Fruit fly (Drosophila melanogaster) whole organism, wandering third instar larva: ENCODE data around the gene CG15414.

ENCODE experiments used
- Abd-B ChIP-seq: fragments of >200 bp; optimal IDR thresholded peaks from 2 replicates; lab custom pipeline; 2017; ENCODE audit warnings: missing biosample characterization, missing genetic modification characterization
- CG9705 ChIP-seq: fragments of 200-800 bp; sonication (Bioruptor generic); optimal IDR thresholded peaks from 2 replicates; lab custom pipeline; 2018; ENCODE audit warnings: missing biosample characterization, mild to moderate bottlenecking, missing genetic modification characterization
- CrebA ChIP-seq: fragments of 200-800 bp; sonication (Bioruptor generic); optimal IDR thresholded peaks from 2 replicates; lab custom pipeline; 2016; ENCODE audit warnings: missing biosample characterization, mild to moderate bottlenecking, missing genetic modification characterization, borderline replicate concordance
- Dfd ChIP-seq: fragments of >200 bp; optimal IDR thresholded peaks from 2 replicates; lab custom pipeline; 2017; ENCODE audit warnings: missing biosample characterization, missing genetic modification characterization
- Dif ChIP-seq: fragments of 200-275, 200-300 bp; sonication (Bioruptor generic); optimal IDR thresholded peaks from 2 replicates; lab custom pipeline; 2018; ENCODE audit warnings: missing biosample characterization, missing genetic modification characterization; ENCODE audit not compliant: partially characterized antibody
- GATAd ChIP-seq: sonication (Bioruptor generic); optimal IDR thresholded peaks from 2 replicates; lab custom pipeline; 2016; ENCODE audit warnings: missing biosample characterization, missing genetic modification characterization
- HLH106 ChIP-seq: fragments of 200-800 bp; optimal IDR thresholded peaks from 3 replicates; lab custom pipeline; 2019; ENCODE audit warnings: missing biosample characterization, mild to moderate bottlenecking, missing genetic modification characterization, moderate library complexity
- Hnf4 ChIP-seq: fragments of 200-800 bp; sonication (Bioruptor generic); optimal IDR thresholded peaks from 2 replicates; lab custom pipeline; 2016; ENCODE audit warnings: missing biosample characterization, mild to moderate bottlenecking, missing genetic modification characterization
- Hr78 ChIP-seq: fragments of >200 bp; optimal IDR thresholded peaks from 2 replicates; lab custom pipeline; 2017; ENCODE audit warnings: missing biosample characterization, missing genetic modification characterization
- Hr83 ChIP-seq: fragments of 200-300 bp; sonication (Bioruptor generic); optimal IDR thresholded peaks from 2 replicates; lab custom pipeline; 2016; ENCODE audit warnings: missing biosample characterization, mild to moderate bottlenecking, missing genetic modification characterization, moderate library complexity; ENCODE audit not compliant: poor library complexity, severe bottlenecking
- Jra ChIP-seq: sonication (Bioruptor generic); optimal IDR thresholded peaks from 2 replicates; lab custom pipeline; 2016; ENCODE audit warnings: missing biosample characterization, missing genetic modification characterization
- Mio ChIP-seq: sonication (Bioruptor generic); optimal IDR thresholded peaks from 2 replicates; lab custom pipeline; 2016; ENCODE audit warnings: missing biosample characterization, missing genetic modification characterization
- Myc ChIP-seq: fragments of >200 bp; optimal IDR thresholded peaks from 2 replicates; lab custom pipeline; 2017
- OdsH ChIP-seq: fragments of 200-800 bp; sonication (Bioruptor generic); optimal IDR thresholded peaks from 2 replicates; lab custom pipeline; 2016; ENCODE audit warnings: missing biosample characterization, mild to moderate bottlenecking, missing genetic modification characterization
- Rel ChIP-seq, 2 experiments: fragments of 200-800 bp; sonication (Bioruptor generic) in 1 of 2; optimal IDR thresholded peaks; 2 replicates in 1 of 2; 3 replicates in 1 of 2; lab custom pipeline; 2016 to 2019; ENCODE audit warnings: mild to moderate bottlenecking in 2 of 2, missing biosample characterization in 2 of 2, missing genetic modification characterization in 2 of 2, moderate library complexity in 1 of 2
- Sp1 ChIP-seq: fragments of 200-800 bp; sonication (Bioruptor generic); optimal IDR thresholded peaks from 3 replicates; lab custom pipeline; 2019; ENCODE audit warnings: missing biosample characterization, mild to moderate bottlenecking, missing genetic modification characterization, moderate library complexity
- Vsx2 ChIP-seq: fragments of 200-300, 225-300 bp; sonication (Bioruptor generic); optimal IDR thresholded peaks from 2 replicates; lab custom pipeline; 2018; ENCODE audit warnings: missing biosample characterization, missing genetic modification characterization; ENCODE audit not compliant: partially characterized antibody
- br ChIP-seq: fragments of 200-800 bp; sonication (Bioruptor generic); optimal IDR thresholded peaks from 2 replicates; lab custom pipeline; 2016; ENCODE audit warnings: missing biosample characterization, missing genetic modification characterization
- brk ChIP-seq: fragments of 200-800 bp; sonication (Bioruptor generic); optimal IDR thresholded peaks from 2 replicates; lab custom pipeline; 2016; ENCODE audit warnings: missing biosample characterization, mild to moderate bottlenecking, missing genetic modification characterization
- dl ChIP-seq, 2 experiments: fragments of 175-275, 200-275 bp in 1 of 2; fragments of 200-275 bp in 1 of 2; sonication (Bioruptor generic); optimal IDR thresholded peaks; lab custom pipeline; 2018; ENCODE audit warnings: mild to moderate bottlenecking in 2 of 2, missing biosample characterization in 2 of 2, missing genetic modification characterization in 2 of 2, moderate library complexity in 2 of 2; ENCODE audit not compliant: partially characterized antibody in 2 of 2, insufficient read depth in 1 of 2
- dmrt93B ChIP-seq: fragments of 200-800 bp; sonication (Bioruptor generic); optimal IDR thresholded peaks from 2 replicates; lab custom pipeline; 2018; ENCODE audit warnings: missing biosample characterization, mild to moderate bottlenecking, missing genetic modification characterization
- dsf ChIP-seq: sonication (Bioruptor generic); optimal IDR thresholded peaks from 2 replicates; lab custom pipeline; 2016; ENCODE audit warnings: missing biosample characterization, missing genetic modification characterization, borderline replicate concordance
- ey ChIP-seq: fragments of 200-800 bp; sonication (Bioruptor generic); optimal IDR thresholded peaks from 2 replicates; lab custom pipeline; 2016; ENCODE audit warnings: missing biosample characterization, missing genetic modification characterization
- foxo ChIP-seq, 2 experiments: fragments of 200-800 bp; sonication (Bioruptor generic); optimal IDR thresholded peaks; 2 replicates in 1 of 2; 3 replicates in 1 of 2; lab custom pipeline; 2016 to 2017; ENCODE audit warnings: missing biosample characterization in 2 of 2, missing genetic modification characterization in 2 of 2
- fru ChIP-seq: fragments of 200-800 bp; sonication (Bioruptor generic); optimal IDR thresholded peaks from 3 replicates; lab custom pipeline; 2016; ENCODE audit warnings: missing biosample characterization, mild to moderate bottlenecking, missing genetic modification characterization
- h ChIP-seq: fragments of 200-800 bp; sonication (Bioruptor generic); optimal IDR thresholded peaks from 3 replicates; lab custom pipeline; 2016; ENCODE audit warnings: missing biosample characterization, mild to moderate bottlenecking, missing genetic modification characterization
- jim ChIP-seq: fragments of 175-275, 200-325 bp; sonication (Bioruptor generic); optimal IDR thresholded peaks from 2 replicates; lab custom pipeline; 2016; ENCODE audit warnings: missing biosample characterization, mild to moderate bottlenecking, missing genetic modification characterization
- lola ChIP-seq: fragments of >200 bp; optimal IDR thresholded peaks from 2 replicates; lab custom pipeline; 2017; ENCODE audit warnings: missing biosample characterization, missing genetic modification characterization
- pan ChIP-seq: fragments of >200 bp; optimal IDR thresholded peaks from 2 replicates; lab custom pipeline; 2017
- psq ChIP-seq: fragments of 200-800 bp; sonication (Bioruptor generic); optimal IDR thresholded peaks from 3 replicates; lab custom pipeline; 2017; ENCODE audit warnings: missing biosample characterization, mild to moderate bottlenecking, missing genetic modification characterization, moderate library complexity
- sage ChIP-seq: fragments of 200-800 bp; sonication (Bioruptor generic); optimal IDR thresholded peaks from 2 replicates; lab custom pipeline; 2016; ENCODE audit warnings: missing biosample characterization, mild to moderate bottlenecking, missing genetic modification characterization
- sv ChIP-seq: fragments of 200-800 bp; sonication (Bioruptor generic); optimal IDR thresholded peaks from 3 replicates; lab custom pipeline; 2016; ENCODE audit warnings: missing biosample characterization, missing genetic modification characterization
- tai ChIP-seq: sonication (Bioruptor generic); optimal IDR thresholded peaks from 2 replicates; lab custom pipeline; 2016; ENCODE audit warnings: missing biosample characterization, missing genetic modification characterization
- usp ChIP-seq: fragments of >200 bp; optimal IDR thresholded peaks from 2 replicates; lab custom pipeline; 2017; ENCODE audit warnings: missing biosample characterization, missing genetic modification characterization
- woc ChIP-seq: sonication (Bioruptor generic); optimal IDR thresholded peaks from 2 replicates; lab custom pipeline; 2016; ENCODE audit warnings: missing biosample characterization, mild to moderate bottlenecking, missing genetic modification characterization

The CG15414 gene

DNA sequence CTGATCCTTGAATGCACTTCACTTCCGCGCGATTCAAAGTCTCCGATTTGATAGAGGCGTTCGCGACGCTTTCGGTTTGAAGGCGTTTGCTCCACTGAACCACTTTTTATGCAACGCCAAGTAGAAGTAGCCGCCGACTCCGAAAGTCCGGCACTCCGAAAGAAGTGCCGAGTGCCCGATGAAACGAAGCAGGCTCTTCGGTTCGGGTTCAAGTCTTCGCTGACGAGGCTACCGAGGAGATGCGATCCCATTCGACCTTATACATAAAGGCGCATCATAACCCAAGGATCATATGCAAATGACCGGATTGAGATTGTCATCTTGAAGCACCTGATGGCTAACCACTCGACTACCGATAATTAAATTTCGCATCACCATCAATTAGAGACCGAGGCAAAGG lies at the start of gene CG15414:
Gene CG15414, minus strand, starts transcription at position 101 of the 400 bp plus-strand sequence.
- no peak for TF ChIP-seq brk (GFP tag; lab: Kevin White, UChicago)
- no peak for TF ChIP-seq Jra
- no peak for TF ChIP-seq Myc (lab: Kevin White, UChicago)
- no peak for TF ChIP-seq ey (GFP tag; lab: Kevin White, UChicago)

DNA sequence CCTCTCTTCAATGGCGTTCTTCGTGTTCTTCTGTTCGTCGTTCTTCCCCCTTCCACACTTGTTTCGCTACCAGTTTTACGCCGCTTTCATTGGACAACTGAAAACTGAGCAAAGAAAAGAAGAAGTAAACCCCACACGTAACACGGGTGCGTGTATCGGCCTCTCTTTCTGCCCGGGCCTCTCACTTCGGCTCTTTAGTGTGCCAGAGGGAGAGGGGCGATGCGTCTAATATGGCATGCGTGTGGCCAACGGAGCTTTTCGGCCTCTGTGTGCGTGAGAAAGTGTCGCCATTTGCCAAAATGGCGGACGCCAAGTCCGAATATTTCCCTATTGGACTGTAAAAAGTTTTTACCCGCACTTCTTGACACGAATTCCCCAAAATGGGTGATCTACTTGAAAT lies 49.1 kb upstream of the CG15414 start:
- TF ChIP-seq Rel (GFP tag; optimal IDR thresholded peaks at IDR 0.05; lab: Kevin White, UChicago), result no peak
- peak; percentile 11 for TF ChIP-seq Rel (tag; optimal IDR thresholded peaks at IDR 0.05; lab: Kevin White, UChicago)
- TF ChIP-seq br (GFP tag; lab: Kevin White, UChicago), result no peak
- no peak for TF ChIP-seq woc (GFP tag; lab: Kevin White, UChicago)
- TF ChIP-seq Dif (GFP tag; lab: Kevin White, UChicago), result peak; percentile 43
- peak; percentile 39 for TF ChIP-seq psq (GFP tag; lab: Kevin White, UChicago)
- TF ChIP-seq Vsx2 (GFP tag; lab: Kevin White, UChicago), result peak; percentile 23

DNA sequence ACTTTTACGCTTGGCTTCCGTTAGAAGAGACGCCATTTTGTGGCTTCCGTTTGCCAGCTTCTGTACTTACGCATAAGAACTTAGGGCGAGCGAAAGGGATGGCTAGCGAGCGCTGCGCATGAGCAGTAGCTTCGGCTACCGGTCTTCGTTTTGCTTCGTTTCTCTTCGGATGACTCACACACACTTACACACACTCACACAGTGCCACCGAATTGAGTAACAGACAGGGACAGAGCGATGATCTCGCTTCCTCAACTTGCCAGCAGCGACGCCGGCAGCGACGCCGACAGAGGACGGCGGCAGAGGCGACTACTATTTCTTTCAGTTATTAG lies 48.5 kb upstream of the CG15414 start:
- TF ChIP-seq Myc (lab: Kevin White, UChicago), result no peak
- TF ChIP-seq CG9705, result no peak
- TF ChIP-seq lola (GFP tag; lab: Kevin White, UChicago), result no peak
- no peak for TF ChIP-seq woc (GFP tag; lab: Kevin White, UChicago)
- TF ChIP-seq fru (GFP tag; lab: Kevin White, UChicago), result no peak

DNA sequence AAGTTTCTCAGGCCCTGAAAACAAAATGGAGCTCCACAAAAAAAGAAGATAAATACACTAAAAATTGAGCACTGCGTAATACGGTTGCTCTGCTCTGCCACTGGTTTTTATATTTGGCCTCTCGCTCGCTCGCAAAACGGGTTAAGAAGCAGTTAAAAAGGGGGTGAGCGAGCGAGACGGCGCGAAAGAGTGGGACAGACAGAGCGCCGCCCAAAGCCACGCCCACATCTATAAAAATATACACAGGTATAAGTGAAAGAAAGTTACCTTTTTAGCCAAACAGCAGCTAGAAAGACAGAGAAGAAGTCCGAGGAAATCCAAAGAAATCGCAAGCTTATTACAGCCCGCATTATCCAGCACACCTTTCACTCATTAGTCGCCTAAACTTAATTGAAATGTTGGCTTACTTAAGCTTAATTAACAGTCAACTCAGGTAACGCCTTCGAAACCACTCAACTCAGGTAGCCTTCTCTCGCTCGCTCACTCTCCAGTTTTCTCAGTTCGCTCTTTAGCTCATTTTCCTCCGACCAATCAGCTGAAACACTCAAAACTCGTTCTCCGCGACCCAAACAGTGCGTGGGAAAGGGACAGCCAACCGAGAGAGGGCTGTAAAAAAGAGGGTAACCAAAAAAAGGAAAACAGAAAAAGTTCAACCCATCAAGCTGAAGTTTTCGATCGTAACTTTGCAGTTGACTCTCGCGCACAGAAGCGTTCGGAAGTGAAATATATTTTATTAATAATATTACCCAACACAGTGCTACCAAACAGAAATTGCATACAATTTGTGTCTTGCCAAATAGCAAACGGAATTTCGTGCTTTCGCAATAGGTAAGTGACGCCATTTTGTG lies 47.9 kb upstream of the CG15414 start, which contains the start of gene drm:
Gene drm, plus strand, starts transcription at position 684 of the 848 bp plus-strand sequence.
- TF ChIP-seq jim (GFP tag; lab: Kevin White, UChicago) (no peak), HLH106 (tag; lab: Kevin White, UChicago) (no peak), Hr78 (GFP tag; lab: Kevin White, UChicago) (no peak), dmrt93B (GFP tag; lab: Kevin White, UChicago) (no peak), GATAd (no peak), usp (GFP tag; lab: Kevin White, UChicago) (no peak), sv (GFP tag; lab: Kevin White, UChicago) (no peak), Dif (GFP tag; lab: Kevin White, UChicago) (peak; percentile 78), Mio (GFP tag; lab: Kevin White, UChicago) (no peak), Vsx2 (GFP tag; lab: Kevin White, UChicago) (peak; percentile 85), Dfd (GFP tag; lab: Kevin White, UChicago) (no peak), br (GFP tag; lab: Kevin White, UChicago) (no peak), brk (GFP tag; lab: Kevin White, UChicago) (no peak), dl (GFP tag; optimal IDR thresholded peaks at IDR 0.05; lab: Kevin White, UChicago; ENCODE audit: insufficient read depth in 1 of 2, partially characterized antibody in 2 of 2) (peak in 1 of 2 experiments; percentile 38), CrebA (GFP tag; lab: Kevin White, UChicago) (no peak), Rel (GFP tag; optimal IDR thresholded peaks at IDR 0.05; lab: Kevin White, UChicago) (no peak), Rel (tag; optimal IDR thresholded peaks at IDR 0.05; lab: Kevin White, UChicago) (no peak), sage (no peak), Abd-B (GFP tag; lab: Kevin White, UChicago) (no peak), pan (lab: Kevin White, UChicago) (no peak), Sp1 (no peak), Hr83 (no peak)

DNA sequence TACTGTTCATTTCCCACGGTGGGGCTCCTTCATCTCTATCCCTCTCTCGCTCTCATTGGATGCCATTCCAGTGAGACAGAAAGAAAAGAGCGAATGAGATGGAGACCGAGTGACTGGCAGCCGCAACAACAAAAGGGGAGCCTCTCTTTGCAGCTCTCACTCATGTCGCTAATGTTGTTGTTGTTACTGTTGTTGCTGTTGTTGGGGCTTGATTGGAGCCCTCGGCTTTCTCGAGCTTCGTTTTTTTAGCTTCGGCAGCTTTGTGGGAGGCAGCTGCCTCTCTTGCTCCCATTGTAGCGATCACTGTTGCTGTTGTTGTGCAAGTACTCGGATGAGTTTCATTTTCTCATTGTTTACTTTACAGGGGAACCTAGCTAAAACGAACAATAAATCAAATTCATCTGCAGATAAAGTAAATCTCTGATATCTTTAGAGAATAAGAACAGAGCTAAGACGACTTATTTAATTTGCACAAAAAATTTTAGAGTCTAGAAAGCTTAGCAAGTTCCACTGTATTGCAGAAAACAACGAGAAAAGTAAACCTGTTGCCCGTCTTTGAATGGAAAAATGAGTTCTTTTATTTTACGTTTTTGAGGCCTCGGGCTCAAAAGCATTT lies 43.5 kb upstream of the CG15414 start:
- TF ChIP-seq Sp1 (peak; percentile 85), Dfd (GFP tag; lab: Kevin White, UChicago) (no peak), dmrt93B (GFP tag; lab: Kevin White, UChicago) (peak; percentile 73), Rel (GFP tag; optimal IDR thresholded peaks at IDR 0.05; lab: Kevin White, UChicago) (peak; percentile 10), Rel (tag; optimal IDR thresholded peaks at IDR 0.05; lab: Kevin White, UChicago) (peak; percentile 28), usp (GFP tag; lab: Kevin White, UChicago) (no peak), Hnf4 (GFP tag; lab: Kevin White, UChicago) (peak; percentile 84), OdsH (GFP tag; lab: Kevin White, UChicago) (peak; percentile 82), CrebA (GFP tag; lab: Kevin White, UChicago) (no peak), HLH106 (tag; lab: Kevin White, UChicago) (peak; percentile 84), GATAd (no peak), br (GFP tag; lab: Kevin White, UChicago) (peak; percentile 86), foxo (GFP tag; optimal IDR thresholded peaks at IDR 0.05; lab: Kevin White, UChicago) (peak; percentile 55 to 89), Hr78 (GFP tag; lab: Kevin White, UChicago) (no peak), fru (GFP tag; lab: Kevin White, UChicago) (peak; percentile 86), h (GFP tag; lab: Kevin White, UChicago) (peak; percentile 88), tai (GFP tag; lab: Kevin White, UChicago) (peak; percentile 81), dl (GFP tag; optimal IDR thresholded peaks at IDR 0.05; lab: Kevin White, UChicago; ENCODE audit: insufficient read depth in 1 of 2, partially characterized antibody in 2 of 2) (peak in 1 of 2 experiments; percentile 67), dsf (GFP tag; lab: Kevin White, UChicago) (peak; percentile 46), brk (GFP tag; lab: Kevin White, UChicago) (no peak), sage (peak; percentile 49), Mio (GFP tag; lab: Kevin White, UChicago) (peak; percentile 24), Vsx2 (GFP tag; lab: Kevin White, UChicago) (no peak), pan (lab: Kevin White, UChicago) (no peak), ey (GFP tag; lab: Kevin White, UChicago) (peak; percentile 89)
